Worm (Caenorhabditis elegans) whole organism, L3 larva: ENCODE data around the gene F45E1.1.
A peak's percentile ranks its signal among the peaks of the same experiment; 100 is the strongest.

Source experiments
- R02D3.7 ChIP-seq: fragments of 150-350 bp; optimal IDR thresholded peaks from 2 replicates; lab custom pipeline; 2014; ENCODE audit warnings: missing biosample characterization, missing genetic modification characterization
- ZK546.5 ChIP-seq: sonication (generic microtip); optimal IDR thresholded peaks from 2 replicates; lab custom pipeline; 2017; ENCODE audit warnings: missing biosample characterization, missing genetic modification characterization
- aly-2 ChIP-seq: fragments of 150-350 bp; optimal IDR thresholded peaks from 2 replicates; lab custom pipeline; 2014; ENCODE audit warnings: missing biosample characterization, missing genetic modification characterization
- ama-1 ChIP-seq: fragments of 150-350 bp; optimal IDR thresholded peaks from 2 replicates; lab custom pipeline; 2018
- ceh-16 ChIP-seq: sonication (generic microtip); optimal IDR thresholded peaks from 2 replicates; lab custom pipeline; 2017; ENCODE audit warnings: missing biosample characterization, missing genetic modification characterization
- ceh-28 ChIP-seq: fragments of 150-350 bp; optimal IDR thresholded peaks from 2 replicates; lab custom pipeline; 2014; ENCODE audit warnings: missing biosample characterization, missing genetic modification reagents, missing genetic modification characterization
- ceh-82 ChIP-seq: fragments of 150-350 bp; optimal IDR thresholded peaks from 2 replicates; lab custom pipeline; 2014; ENCODE audit warnings: missing biosample characterization, missing genetic modification characterization
- ceh-9 ChIP-seq: sonication (generic microtip); optimal IDR thresholded peaks from 2 replicates; lab custom pipeline; 2018; ENCODE audit warnings: missing biosample characterization, missing genetic modification characterization
- daf-12 ChIP-seq: fragments of 150-350 bp; optimal IDR thresholded peaks from 2 replicates; lab custom pipeline; 2014; ENCODE audit warnings: missing biosample characterization, missing genetic modification reagents, missing genetic modification characterization
- egl-27 ChIP-seq: sonication (generic microtip); optimal IDR thresholded peaks from 4 replicates; lab custom pipeline; 2017; ENCODE audit warnings: missing biosample characterization, missing genetic modification reagents, missing genetic modification characterization
- egl-5 ChIP-seq: fragments of 150-350 bp; optimal IDR thresholded peaks from 2 replicates; lab custom pipeline; 2017; ENCODE audit warnings: missing biosample characterization, missing genetic modification reagents, missing genetic modification characterization, inconsistent platforms
- elt-1 ChIP-seq: fragments of 150-350 bp; optimal IDR thresholded peaks from 2 replicates; lab custom pipeline; 2014; ENCODE audit warnings: missing biosample characterization, missing genetic modification characterization
- elt-2 ChIP-seq: sonication (generic microtip); optimal IDR thresholded peaks from 2 replicates; lab custom pipeline; 2016; ENCODE audit warnings: missing genetic modification reagents, mild to moderate bottlenecking, missing genetic modification characterization, missing compliant biosample characterization
- elt-3 ChIP-seq, 3 experiments: fragments of 150-350 bp in 1 of 3; sonication (generic microtip) in 2 of 3; optimal IDR thresholded peaks; 2 replicates in 2 of 3; 4 replicates in 1 of 3; lab custom pipeline; 2014 to 2017; ENCODE audit warnings: missing biosample characterization in 3 of 3, missing genetic modification characterization in 3 of 3
- eor-1 ChIP-seq, 2 experiments: fragments of 150-350 bp; optimal IDR thresholded peaks; 2 replicates each; lab custom pipeline; 2014 to 2018; ENCODE audit warnings: missing biosample characterization in 2 of 2, missing genetic modification characterization in 2 of 2
- fkh-10 ChIP-seq: sonication (generic microtip); optimal IDR thresholded peaks from 2 replicates; lab custom pipeline; 2017; ENCODE audit warnings: missing biosample characterization, missing genetic modification reagents, missing genetic modification characterization
- fkh-2 ChIP-seq: fragments of 150-350 bp; optimal IDR thresholded peaks from 2 replicates; lab custom pipeline; 2014; ENCODE audit warnings: missing biosample characterization, missing genetic modification reagents, missing genetic modification characterization
- fos-1 ChIP-seq: fragments of 150-350 bp; optimal IDR thresholded peaks from 2 replicates; lab custom pipeline; 2014; ENCODE audit warnings: missing biosample characterization, missing genetic modification characterization
- hmg-11 ChIP-seq: sonication (generic microtip); optimal IDR thresholded peaks from 2 replicates; lab custom pipeline; 2016; ENCODE audit warnings: missing genetic modification characterization, missing compliant biosample characterization
- jun-1 ChIP-seq: fragments of 150-350 bp; optimal IDR thresholded peaks from 2 replicates; lab custom pipeline; 2014; ENCODE audit warnings: missing biosample characterization, missing genetic modification reagents, missing genetic modification characterization
- lin-15B ChIP-seq: fragments of 150-350 bp; optimal IDR thresholded peaks from 2 replicates; lab custom pipeline; 2014; ENCODE audit warnings: missing biosample characterization, missing genetic modification characterization
- lin-39 ChIP-seq: fragments of 150-350 bp; optimal IDR thresholded peaks from 2 replicates; lab custom pipeline; 2018; ENCODE audit warnings: missing biosample characterization, missing genetic modification reagents, missing genetic modification characterization
- lsy-12 ChIP-seq: sonication (generic microtip); optimal IDR thresholded peaks from 2 replicates; lab custom pipeline; 2016; ENCODE audit warnings: mild to moderate bottlenecking, missing genetic modification characterization, missing compliant biosample characterization
- mdl-1 ChIP-seq: fragments of 150-350 bp; optimal IDR thresholded peaks from 2 replicates; lab custom pipeline; 2014; ENCODE audit warnings: missing biosample characterization, missing genetic modification characterization
- mml-1 ChIP-seq: fragments of 150-350 bp; sonication (generic microtip); optimal IDR thresholded peaks from 3 replicates; lab custom pipeline; 2014; ENCODE audit warnings: missing biosample characterization, missing genetic modification characterization
- nfya-1 ChIP-seq: sonication (generic microtip); optimal IDR thresholded peaks from 2 replicates; lab custom pipeline; 2017; ENCODE audit warnings: missing genetic modification characterization, mild to moderate bottlenecking, missing compliant biosample characterization, antibody characterized with exemption, moderate library complexity; ENCODE audit not compliant: insufficient read depth
- nhr-11 ChIP-seq: fragments of 150-350 bp; optimal IDR thresholded peaks from 2 replicates; lab custom pipeline; 2014; ENCODE audit warnings: missing biosample characterization, missing genetic modification characterization
- nhr-12 ChIP-seq: fragments of 150-350 bp; optimal IDR thresholded peaks from 2 replicates; lab custom pipeline; 2014; ENCODE audit warnings: missing biosample characterization, missing genetic modification characterization
- nhr-23 ChIP-seq: fragments of 150-350 bp; optimal IDR thresholded peaks from 2 replicates; lab custom pipeline; 2014; ENCODE audit warnings: missing biosample characterization, missing genetic modification reagents, missing genetic modification characterization
- nhr-237 ChIP-seq: fragments of 150-350 bp; optimal IDR thresholded peaks from 2 replicates; lab custom pipeline; 2014; ENCODE audit warnings: missing biosample characterization, missing genetic modification characterization
- nhr-25 ChIP-seq: sonication (generic microtip); optimal IDR thresholded peaks from 2 replicates; lab custom pipeline; 2017; ENCODE audit warnings: missing biosample characterization, missing genetic modification characterization
- nhr-28 ChIP-seq: fragments of 150-350 bp; optimal IDR thresholded peaks from 2 replicates; lab custom pipeline; 2014; ENCODE audit warnings: missing biosample characterization, missing genetic modification characterization
- nhr-43 ChIP-seq: sonication (generic microtip); optimal IDR thresholded peaks from 2 replicates; lab custom pipeline; 2016; ENCODE audit warnings: mild to moderate bottlenecking, missing genetic modification characterization, missing compliant biosample characterization; ENCODE audit not compliant: poor library complexity, severe bottlenecking
- nhr-67 ChIP-seq: fragments of 150-350 bp; optimal IDR thresholded peaks from 2 replicates; lab custom pipeline; 2014; ENCODE audit warnings: missing biosample characterization, missing genetic modification characterization
- nhr-76 ChIP-seq: fragments of 150-350 bp; sonication (generic microtip); optimal IDR thresholded peaks from 5 replicates; lab custom pipeline; 2014; ENCODE audit warnings: missing biosample characterization, missing genetic modification characterization
- nhr-77 ChIP-seq: fragments of 150-350 bp; optimal IDR thresholded peaks from 2 replicates; lab custom pipeline; 2014; ENCODE audit warnings: missing biosample characterization, missing genetic modification characterization
- pha-4 ChIP-seq: fragments of 150-350 bp; optimal IDR thresholded peaks from 2 replicates; lab custom pipeline; 2014; ENCODE audit warnings: missing biosample characterization, missing genetic modification reagents, missing genetic modification characterization
- pqm-1 ChIP-seq: fragments of 150-350 bp; optimal IDR thresholded peaks from 2 replicates; lab custom pipeline; 2017; ENCODE audit warnings: missing biosample characterization, missing genetic modification characterization, inconsistent platforms
- sea-2 ChIP-seq: fragments of 150-350 bp; sonication (generic microtip); optimal IDR thresholded peaks from 4 replicates; lab custom pipeline; 2014; ENCODE audit warnings: missing biosample characterization, missing genetic modification reagents, missing genetic modification characterization
- skn-1 ChIP-seq: fragments of 150-350 bp; optimal IDR thresholded peaks from 2 replicates; lab custom pipeline; 2014; ENCODE audit warnings: missing biosample characterization, missing genetic modification characterization
- snpc-4 ChIP-seq: fragments of 150-350 bp; optimal IDR thresholded peaks from 2 replicates; lab custom pipeline; 2014; ENCODE audit warnings: missing biosample characterization, missing genetic modification characterization
- tbx-2 ChIP-seq: sonication (generic microtip); optimal IDR thresholded peaks from 2 replicates; lab custom pipeline; 2016; ENCODE audit warnings: mild to moderate bottlenecking, missing genetic modification characterization, missing compliant biosample characterization
- unc-39 ChIP-seq: sonication (generic microtip); optimal IDR thresholded peaks from 4 replicates; lab custom pipeline; 2017; ENCODE audit warnings: missing biosample characterization, missing genetic modification characterization
- unc-62 ChIP-seq: fragments of 150-350 bp; sonication (generic microtip); optimal IDR thresholded peaks from 4 replicates; lab custom pipeline; 2014; ENCODE audit warnings: missing biosample characterization, missing genetic modification reagents, missing genetic modification characterization
- zag-1 ChIP-seq: fragments of 150-350 bp; optimal IDR thresholded peaks from 2 replicates; lab custom pipeline; 2014; ENCODE audit warnings: missing biosample characterization, missing genetic modification characterization
- ztf-11 ChIP-seq: fragments of 150-350 bp; optimal IDR thresholded peaks from 2 replicates; lab custom pipeline; 2014; ENCODE audit warnings: missing biosample characterization, missing genetic modification characterization
- ztf-4 ChIP-seq: fragments of 150-350 bp; optimal IDR thresholded peaks from 2 replicates; lab custom pipeline; 2014; ENCODE audit warnings: missing biosample characterization, missing genetic modification characterization

The F45E1.1 gene

DNA sequence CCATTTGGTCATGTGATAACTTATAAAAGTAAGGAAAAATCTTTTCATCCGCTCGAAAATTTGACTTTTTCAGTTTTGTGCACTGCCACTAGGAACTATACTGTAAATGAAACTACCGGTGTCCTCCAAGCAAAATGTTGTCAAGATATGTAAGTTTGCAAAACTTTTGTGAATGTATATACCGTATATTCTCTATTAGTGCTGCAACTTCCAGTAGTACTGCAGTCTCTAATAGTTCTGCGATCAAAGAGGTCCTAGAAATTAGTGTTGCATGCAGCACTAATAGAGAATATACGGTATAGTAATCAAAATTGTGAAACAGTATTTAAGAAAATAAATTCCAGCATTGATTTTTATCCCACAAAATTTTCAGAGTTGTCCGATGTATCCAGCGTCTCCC, 26.6 kb downstream of the F45E1.1 start:
- no peak for TF ChIP-seq egl-5
- TF ChIP-seq hmg-11 (tag; lab: Kevin White, UChicago) = no peak
- TF ChIP-seq lin-15B = no peak
- no peak for TF ChIP-seq ztf-11
- TF ChIP-seq lin-39 (tag; lab: Kevin White, UChicago) = no peak
- TF ChIP-seq R02D3.7 (tag; lab: Kevin White, UChicago) = no peak
- no peak for TF ChIP-seq fos-1 (tag; lab: Kevin White, UChicago)
- no peak for TF ChIP-seq jun-1 (tag; lab: Kevin White, UChicago)

DNA sequence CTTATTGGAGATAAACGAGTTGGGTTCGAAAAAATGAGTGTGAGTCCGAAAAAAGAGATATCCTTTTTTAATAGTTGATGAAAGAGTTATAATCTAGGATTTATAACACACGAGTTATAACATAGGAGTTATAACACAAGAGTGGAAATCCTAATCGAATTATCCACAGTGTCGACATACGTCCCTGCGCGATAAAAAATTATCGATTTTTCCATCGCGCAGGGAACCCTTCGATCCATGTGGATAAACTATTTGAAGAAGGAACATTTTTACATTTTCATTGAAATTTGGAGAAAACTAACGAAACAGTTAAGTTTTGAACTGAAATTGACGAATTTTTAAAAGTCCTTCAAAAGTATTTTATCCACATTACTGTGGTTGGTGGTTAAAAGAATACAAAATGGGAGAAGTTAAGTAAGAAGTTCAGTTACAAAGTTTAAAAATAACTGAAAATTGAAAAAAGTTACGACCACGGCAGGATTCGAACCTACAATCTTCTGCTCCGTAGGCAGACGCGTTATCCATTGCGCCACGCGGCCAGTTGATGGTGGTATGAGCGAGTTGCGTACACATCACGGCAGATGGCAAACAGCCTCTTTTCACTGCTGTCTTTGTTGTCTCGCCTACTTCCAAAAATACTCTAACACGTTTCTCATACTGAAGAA, 32.9 kb downstream of the F45E1.1 start:
- no peak for TF ChIP-seq nhr-67 (tag; lab: Kevin White, UChicago)
- TF ChIP-seq aly-2 (tag; lab: Kevin White, UChicago) = peak; percentile 92
- no peak for TF ChIP-seq unc-39 (tag; lab: Kevin White, UChicago)
- peak; percentile 94 for TF ChIP-seq nhr-28 (tag; lab: Kevin White, UChicago)
- peak; percentile 66 for TF ChIP-seq ZK546.5 (tag; lab: Kevin White, UChicago)
- peak; percentile 84 for TF ChIP-seq mdl-1 (tag; lab: Kevin White, UChicago)
- peak; percentile 84 for TF ChIP-seq elt-2 (tag; lab: Kevin White, UChicago)
- TF ChIP-seq ceh-28 = peak; percentile 100
- no peak for TF ChIP-seq ceh-9 (tag; lab: Kevin White, UChicago)
- TF ChIP-seq skn-1 (tag; lab: Kevin White, UChicago) = peak; percentile 98
- peak; percentile 99 for TF ChIP-seq nhr-11
- TF ChIP-seq tbx-2 (tag; lab: Kevin White, UChicago) = peak; percentile 99
- peak; percentile 93 for TF ChIP-seq hmg-11 (tag; lab: Kevin White, UChicago)
- no peak for TF ChIP-seq mml-1
- TF ChIP-seq lsy-12 (tag; lab: Kevin White, UChicago) = peak; percentile 97
- TF ChIP-seq pha-4 (tag; lab: Kevin White, UChicago) = peak; percentile 96
- no peak for TF ChIP-seq ama-1 (lab: Kevin White, UChicago)
- peak; percentile 98 for TF ChIP-seq nhr-77 (tag; lab: Kevin White, UChicago)
- TF ChIP-seq jun-1 (tag; lab: Kevin White, UChicago) = peak; percentile 99
- TF ChIP-seq ztf-4 = peak; percentile 94
- TF ChIP-seq fos-1 (tag; lab: Kevin White, UChicago) = peak; percentile 88
- TF ChIP-seq elt-1 = peak; percentile 90
- TF ChIP-seq fkh-2 (tag; lab: Kevin White, UChicago) = peak; percentile 24
- peak; percentile 75 to 97 (median 90) for TF ChIP-seq elt-3 (tag; optimal IDR thresholded peaks at IDR 0.05; lab: Kevin White, UChicago)
- TF ChIP-seq sea-2 = no peak
- peak; percentile 94 for TF ChIP-seq pqm-1
- TF ChIP-seq eor-1 (tag; optimal IDR thresholded peaks at IDR 0.05; lab: Kevin White, UChicago) = peak in 1 of 2 experiments; percentile 87
- peak; percentile 99 for TF ChIP-seq nhr-43 (tag; lab: Kevin White, UChicago)
- peak; percentile 91 for TF ChIP-seq nhr-76
- TF ChIP-seq R02D3.7 (tag; lab: Kevin White, UChicago) = peak; percentile 92
- peak; percentile 99 for TF ChIP-seq nhr-25 (tag; lab: Kevin White, UChicago)
- peak; percentile 94 for TF ChIP-seq zag-1 (tag; lab: Kevin White, UChicago)
- peak; percentile 96 for TF ChIP-seq lin-39 (tag; lab: Kevin White, UChicago)
- TF ChIP-seq ztf-11 = peak; percentile 68
- TF ChIP-seq nfya-1 (tag; lab: Kevin White, UChicago) = peak; percentile 96
- peak; percentile 59 for TF ChIP-seq egl-5
- TF ChIP-seq fkh-10 (GFP tag; lab: Kevin White, UChicago) = peak; percentile 94
- TF ChIP-seq ceh-16 (tag; lab: Kevin White, UChicago) = peak; percentile 80
- peak; percentile 24 for TF ChIP-seq lin-15B
- TF ChIP-seq egl-27 (tag; lab: Kevin White, UChicago) = peak; percentile 91
- peak; percentile 98 for TF ChIP-seq ceh-82
- peak; percentile 91 for TF ChIP-seq unc-62 (GFP tag; lab: Kevin White, UChicago)
- TF ChIP-seq nhr-12 (tag; lab: Kevin White, UChicago) = peak; percentile 36
- TF ChIP-seq nhr-237 (tag; lab: Kevin White, UChicago) = peak; percentile 65
- peak; percentile 96 for TF ChIP-seq snpc-4 (tag; lab: Kevin White, UChicago)
- TF ChIP-seq nhr-23 (tag; lab: Kevin White, UChicago) = peak; percentile 100
- peak; percentile 72 for TF ChIP-seq daf-12 (tag; lab: Kevin White, UChicago)
